Fruit fly (Drosophila melanogaster): ENCODE data around the gene CtsF.
A peak's percentile ranks its signal among the peaks of the same experiment; 100 is the strongest.

The CtsF gene

DNA sequence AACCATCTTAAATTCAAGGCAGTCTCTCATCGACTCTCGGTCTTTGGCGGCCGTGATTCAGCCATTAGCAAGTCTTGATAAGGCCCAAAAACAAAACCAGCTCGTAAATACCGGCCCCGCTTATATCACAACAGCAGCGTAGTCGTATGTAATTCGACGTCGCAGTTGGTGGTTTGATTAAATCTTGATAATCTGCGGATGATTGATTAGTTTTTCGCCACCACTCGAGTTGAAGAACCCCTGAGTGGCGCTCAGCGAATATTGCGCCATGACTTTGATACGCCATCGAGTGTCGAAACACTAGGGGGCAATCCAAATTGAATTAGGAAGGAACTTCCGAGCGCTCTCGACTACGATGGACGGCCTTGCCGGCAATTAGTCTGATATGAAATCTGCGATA lies 27.1 kb upstream of the CtsF start:
- TF ChIP-seq Abd-B (GFP tag; optimal IDR thresholded peaks at IDR 0.05), result no peak
- TF ChIP-seq dl (GFP tag; optimal IDR thresholded peaks at IDR 0.05; ENCODE audit: insufficient read depth in 1 of 2, partially characterized antibody in 2 of 2), result no peak
- TF ChIP-seq Mio (GFP tag; optimal IDR thresholded peaks at IDR 0.05), result no peak
- TF ChIP-seq Rel (GFP tag; optimal IDR thresholded peaks at IDR 0.05), result no peak
- no peak for TF ChIP-seq Rel (tag; optimal IDR thresholded peaks at IDR 0.05)
- TF ChIP-seq CG9705 (GFP tag; optimal IDR thresholded peaks at IDR 0.05), result no peak
- no peak for TF ChIP-seq h (GFP tag; optimal IDR thresholded peaks at IDR 0.05)
- TF ChIP-seq tai (GFP tag; optimal IDR thresholded peaks at IDR 0.05), result no peak
- no peak for TF ChIP-seq usp (GFP tag; optimal IDR thresholded peaks at IDR 0.05)

DNA sequence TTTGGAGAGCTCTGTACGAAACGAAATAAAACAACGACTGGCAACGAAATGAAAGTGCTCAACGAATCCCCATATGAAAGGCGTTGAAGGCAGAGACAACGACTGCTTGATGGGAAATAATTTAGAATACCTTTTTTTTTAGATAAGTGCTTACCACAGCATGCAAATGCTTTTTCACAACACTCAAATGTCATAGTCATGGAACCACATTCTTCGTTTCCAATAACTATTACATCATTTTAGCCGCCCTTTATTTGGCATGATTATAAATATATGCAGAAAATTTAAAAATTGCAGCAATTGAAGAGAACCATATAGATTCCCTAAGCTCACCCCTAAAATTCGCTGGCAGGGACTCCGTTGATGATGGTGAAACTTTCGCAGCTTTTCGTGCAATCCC lies 26.2 kb upstream of the CtsF start, which contains the start of gene CG31538:
Gene CG31538 (minus strand): TSS at position 101 of the 400 bp plus-strand sequence.
- TF ChIP-seq psq (GFP tag; optimal IDR thresholded peaks at IDR 0.05) (no peak), HLH106 (tag; optimal IDR thresholded peaks at IDR 0.05) (no peak), sage (GFP tag; optimal IDR thresholded peaks at IDR 0.05) (no peak), Rel (GFP tag; optimal IDR thresholded peaks at IDR 0.05) (no peak), Rel (tag; optimal IDR thresholded peaks at IDR 0.05) (no peak), Dif (GFP tag; optimal IDR thresholded peaks at IDR 0.05; ENCODE audit: partially characterized antibody) (no peak), tai (GFP tag; optimal IDR thresholded peaks at IDR 0.05) (no peak), jim (GFP tag; optimal IDR thresholded peaks at IDR 0.05) (no peak), dmrt93B (GFP tag; optimal IDR thresholded peaks at IDR 0.05) (no peak), usp (GFP tag; optimal IDR thresholded peaks at IDR 0.05) (no peak), Sp1 (GFP tag; optimal IDR thresholded peaks at IDR 0.05) (no peak), woc (GFP tag; optimal IDR thresholded peaks at IDR 0.05) (no peak), Vsx2 (GFP tag; optimal IDR thresholded peaks at IDR 0.05; ENCODE audit: partially characterized antibody) (no peak), brk (GFP tag; optimal IDR thresholded peaks at IDR 0.05) (no peak), N (GFP tag; optimal IDR thresholded peaks at IDR 0.05) (no peak), CG32264 (GFP tag; optimal IDR thresholded peaks at IDR 0.05) (no peak), rgr (GFP tag; optimal IDR thresholded peaks at IDR 0.05) (no peak), Myc (optimal IDR thresholded peaks at IDR 0.05) (no peak), lola (GFP tag; optimal IDR thresholded peaks at IDR 0.05) (no peak)

- TF ChIP-seq foxo (GFP tag; optimal IDR thresholded peaks at IDR 0.05) (peak in 1 of 2 experiments; percentile 47), Hr83 (GFP tag; optimal IDR thresholded peaks at IDR 0.05; ENCODE audit: poor library complexity, severe bottlenecking) (no peak), Hnf4 (GFP tag; optimal IDR thresholded peaks at IDR 0.05) (peak; percentile 21), br (GFP tag; optimal IDR thresholded peaks at IDR 0.05) (peak; percentile 16), rgr (GFP tag; optimal IDR thresholded peaks at IDR 0.05) (peak; percentile 44), fru (GFP tag; optimal IDR thresholded peaks at IDR 0.05) (peak; percentile 34), h (GFP tag; optimal IDR thresholded peaks at IDR 0.05) (peak; percentile 28), OdsH (GFP tag; optimal IDR thresholded peaks at IDR 0.05) (no peak)
These were observed 19.3 kb upstream of the CtsF start for dm6 chr3R:5270806-5271205.

DNA sequence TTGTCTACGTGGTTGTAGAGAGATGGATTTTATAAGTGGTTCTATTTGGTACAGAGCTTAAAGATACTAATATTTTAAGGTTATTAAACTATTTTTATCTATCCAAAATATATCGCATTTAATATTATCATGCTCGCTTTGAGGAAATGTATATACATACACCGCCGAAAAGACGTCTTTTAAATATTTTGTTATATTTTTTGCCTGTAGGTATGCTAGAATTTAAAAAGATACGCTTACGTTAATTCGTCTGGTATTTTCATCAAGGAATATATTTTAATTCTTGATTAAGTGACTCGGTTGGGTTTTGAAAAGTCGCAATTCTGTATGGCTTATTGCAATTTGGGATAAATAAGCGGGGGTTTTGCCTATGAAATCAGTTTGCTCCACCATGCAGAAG lies 16.9 kb upstream of the CtsF start:
- no peak for TF ChIP-seq foxo (GFP tag; optimal IDR thresholded peaks at IDR 0.05)
- peak; percentile 78 for TF ChIP-seq N (GFP tag; optimal IDR thresholded peaks at IDR 0.05)
- TF ChIP-seq Rel (GFP tag; optimal IDR thresholded peaks at IDR 0.05), result no peak
- no peak for TF ChIP-seq Rel (tag; optimal IDR thresholded peaks at IDR 0.05)
- no peak for TF ChIP-seq CrebA (GFP tag; optimal IDR thresholded peaks at IDR 0.05; ENCODE audit: borderline replicate concordance)
- no peak for TF ChIP-seq Jra (GFP tag; optimal IDR thresholded peaks at IDR 0.05)
- no peak for TF ChIP-seq tai (GFP tag; optimal IDR thresholded peaks at IDR 0.05)
- no peak for TF ChIP-seq sv (GFP tag; optimal IDR thresholded peaks at IDR 0.05)
- peak; percentile 19 for TF ChIP-seq brk (GFP tag; optimal IDR thresholded peaks at IDR 0.05)
- no peak for TF ChIP-seq br (GFP tag; optimal IDR thresholded peaks at IDR 0.05)
- no peak for TF ChIP-seq Hnf4 (GFP tag; optimal IDR thresholded peaks at IDR 0.05)
- no peak for TF ChIP-seq usp (GFP tag; optimal IDR thresholded peaks at IDR 0.05)
- no peak for TF ChIP-seq Dif (GFP tag; optimal IDR thresholded peaks at IDR 0.05; ENCODE audit: partially characterized antibody)
- no peak for TF ChIP-seq ey (GFP tag; optimal IDR thresholded peaks at IDR 0.05)
- no peak for TF ChIP-seq psq (GFP tag; optimal IDR thresholded peaks at IDR 0.05)
- no peak for TF ChIP-seq pan (optimal IDR thresholded peaks at IDR 0.05)
- TF ChIP-seq rgr (GFP tag; optimal IDR thresholded peaks at IDR 0.05), result no peak
- peak; percentile 85 for TF ChIP-seq Myc (optimal IDR thresholded peaks at IDR 0.05)
- no peak for TF ChIP-seq CG32264 (GFP tag; optimal IDR thresholded peaks at IDR 0.05)
- no peak for TF ChIP-seq fru (GFP tag; optimal IDR thresholded peaks at IDR 0.05)
- no peak for TF ChIP-seq dsf (GFP tag; optimal IDR thresholded peaks at IDR 0.05; ENCODE audit: borderline replicate concordance)
- TF ChIP-seq dl (GFP tag; optimal IDR thresholded peaks at IDR 0.05; ENCODE audit: insufficient read depth in 1 of 2, partially characterized antibody in 2 of 2), result no peak
- no peak for TF ChIP-seq HLH106 (tag; optimal IDR thresholded peaks at IDR 0.05)
- TF ChIP-seq Mio (GFP tag; optimal IDR thresholded peaks at IDR 0.05), result no peak
- TF ChIP-seq jim (GFP tag; optimal IDR thresholded peaks at IDR 0.05), result no peak
- peak; percentile 44 for TF ChIP-seq Vsx2 (GFP tag; optimal IDR thresholded peaks at IDR 0.05; ENCODE audit: partially characterized antibody)
- no peak for TF ChIP-seq Dfd (GFP tag; optimal IDR thresholded peaks at IDR 0.05)
- TF ChIP-seq woc (GFP tag; optimal IDR thresholded peaks at IDR 0.05), result no peak
- TF ChIP-seq Hr83 (GFP tag; optimal IDR thresholded peaks at IDR 0.05; ENCODE audit: poor library complexity, severe bottlenecking), result no peak

All from whole organism, wandering third instar larva.